Fruit fly (Drosophila melanogaster): Measurements from ENCODE around the gene CG17292.

CG17292 gene

dm6 chr2L:8370364-8371326 is at the start of gene CG17292:
Gene CG17292, plus strand, starts transcription at chr2L:8370454.
- TF ChIP-seq lola (GFP tag; optimal IDR thresholded peaks at IDR 0.05) (no peak), ey (GFP tag; optimal IDR thresholded peaks at IDR 0.05) (no peak), br (GFP tag; optimal IDR thresholded peaks at IDR 0.05) (peak; percentile 15), Jra (GFP tag; optimal IDR thresholded peaks at IDR 0.05) (no peak), CG32264 (GFP tag; optimal IDR thresholded peaks at IDR 0.05) (no peak), pan (optimal IDR thresholded peaks at IDR 0.05) (no peak), Dif (GFP tag; optimal IDR thresholded peaks at IDR 0.05; ENCODE audit: partially characterized antibody) (peak; percentile 87), tai (GFP tag; optimal IDR thresholded peaks at IDR 0.05) (no peak), Myc (optimal IDR thresholded peaks at IDR 0.05) (no peak), HLH106 (tag; optimal IDR thresholded peaks at IDR 0.05) (no peak), sv (GFP tag; optimal IDR thresholded peaks at IDR 0.05) (no peak), Rel (GFP tag; optimal IDR thresholded peaks at IDR 0.05) (no peak), Rel (tag; optimal IDR thresholded peaks at IDR 0.05) (peak; percentile 48), fru (GFP tag; optimal IDR thresholded peaks at IDR 0.05) (no peak), woc (GFP tag; optimal IDR thresholded peaks at IDR 0.05) (no peak), rgr (GFP tag; optimal IDR thresholded peaks at IDR 0.05) (peak; percentile 49), Abd-B (GFP tag; optimal IDR thresholded peaks at IDR 0.05) (no peak), dl (GFP tag; optimal IDR thresholded peaks at IDR 0.05; ENCODE audit: insufficient read depth in 1 of 2, partially characterized antibody in 2 of 2) (no peak), Dfd (GFP tag; optimal IDR thresholded peaks at IDR 0.05) (no peak), psq (GFP tag; optimal IDR thresholded peaks at IDR 0.05) (no peak), dsf (GFP tag; optimal IDR thresholded peaks at IDR 0.05; ENCODE audit: borderline replicate concordance) (no peak), Hr78 (GFP tag; optimal IDR thresholded peaks at IDR 0.05) (no peak), foxo (GFP tag; optimal IDR thresholded peaks at IDR 0.05) (peak in 1 of 2 experiments; percentile 17), Mio (GFP tag; optimal IDR thresholded peaks at IDR 0.05) (no peak), usp (GFP tag; optimal IDR thresholded peaks at IDR 0.05) (no peak), N (GFP tag; optimal IDR thresholded peaks at IDR 0.05) (no peak), Hnf4 (GFP tag; optimal IDR thresholded peaks at IDR 0.05) (peak; percentile 55), h (GFP tag; optimal IDR thresholded peaks at IDR 0.05) (peak; percentile 41), dmrt93B (GFP tag; optimal IDR thresholded peaks at IDR 0.05) (no peak), Hr83 (GFP tag; optimal IDR thresholded peaks at IDR 0.05; ENCODE audit: poor library complexity, severe bottlenecking) (peak; percentile 3), OdsH (GFP tag; optimal IDR thresholded peaks at IDR 0.05) (peak; percentile 68), CrebA (GFP tag; optimal IDR thresholded peaks at IDR 0.05; ENCODE audit: borderline replicate concordance) (no peak), sage (GFP tag; optimal IDR thresholded peaks at IDR 0.05) (no peak), Vsx2 (GFP tag; optimal IDR thresholded peaks at IDR 0.05; ENCODE audit: partially characterized antibody) (peak; percentile 98), brk (GFP tag; optimal IDR thresholded peaks at IDR 0.05) (no peak), Sp1 (GFP tag; optimal IDR thresholded peaks at IDR 0.05) (no peak), CG9705 (GFP tag; optimal IDR thresholded peaks at IDR 0.05) (no peak), GATAd (GFP tag; optimal IDR thresholded peaks at IDR 0.05) (no peak), jim (GFP tag; optimal IDR thresholded peaks at IDR 0.05) (no peak)

DNA sequence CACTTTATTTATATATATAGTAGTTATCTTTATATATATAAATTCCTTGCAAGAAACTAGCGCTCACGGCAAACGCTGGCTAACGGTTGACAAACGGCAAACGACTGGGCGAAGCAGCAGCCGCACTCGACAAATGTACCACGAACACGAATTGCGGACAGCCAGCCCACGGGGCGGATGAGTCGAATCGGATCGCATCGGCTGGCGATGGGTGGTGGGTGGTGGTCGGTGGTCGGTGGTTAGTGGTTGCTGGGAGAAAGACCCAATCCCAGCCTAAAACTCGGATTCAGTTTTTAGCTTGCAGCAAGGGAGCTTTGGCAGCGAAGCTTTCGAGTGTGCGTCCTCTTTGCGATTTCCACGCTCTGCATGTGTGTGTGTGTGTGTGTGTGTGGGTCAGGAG is 45.1 kb upstream of the CG17292 start, which contains the start of gene CG7781:
CG7781 (minus strand) TSS at position 260 of the 400 bp plus-strand sequence.
- TF ChIP-seq Sp1 (GFP tag; optimal IDR thresholded peaks at IDR 0.05) (no peak), Hr83 (GFP tag; optimal IDR thresholded peaks at IDR 0.05; ENCODE audit: poor library complexity, severe bottlenecking) (peak; percentile 29)
